Fruit fly (Drosophila melanogaster) whole organism, prepupa: ENCODE measurements around the gene Plp.

Source experiments
- CG10669 ChIP-seq: fragments of 200-800 bp; sonication (Bioruptor generic); optimal IDR thresholded peaks from 3 replicates; lab custom pipeline; 2018; ENCODE audit warnings: missing biosample characterization, mild to moderate bottlenecking, missing genetic modification characterization, moderate library complexity
- CG11902 ChIP-seq: fragments of 200-800 bp; sonication (Bioruptor generic); optimal IDR thresholded peaks from 3 replicates; lab custom pipeline; 2016; ENCODE audit warnings: missing biosample characterization, missing genetic modification characterization
- CG15336 ChIP-seq: fragments of 200-800 bp; sonication (Bioruptor generic); IDR thresholded peaks from 2 replicates; pipeline ENCODE4 v1.3.6; 2022; ENCODE audit warnings: missing biosample characterization, missing genetic modification characterization
- CG1621 ChIP-seq: fragments of 200-800 bp; sonication (Bioruptor generic); optimal IDR thresholded peaks from 3 replicates; lab custom pipeline; 2018; ENCODE audit warnings: missing biosample characterization, mild to moderate bottlenecking, missing genetic modification characterization
- CG16779 ChIP-seq: fragments of 200-800 bp; sonication (Bioruptor generic); optimal IDR thresholded peaks from 3 replicates; lab custom pipeline; 2017; ENCODE audit warnings: missing biosample characterization, mild to moderate bottlenecking, missing genetic modification characterization
- CG3032 ChIP-seq: fragments of 200-800 bp; optimal IDR thresholded peaks from 2 replicates; lab custom pipeline; 2019; ENCODE audit warnings: missing biosample characterization, mild to moderate bottlenecking, missing genetic modification characterization, moderate library complexity
- CG32006 ChIP-seq: fragments of 200-800 bp; sonication (Bioruptor generic); optimal IDR thresholded peaks from 3 replicates; lab custom pipeline; 2017; ENCODE audit warnings: missing biosample characterization, mild to moderate bottlenecking, missing genetic modification characterization
- CG34406 ChIP-seq: fragments of 200-800 bp; sonication (Bioruptor generic); optimal IDR thresholded peaks from 3 replicates; lab custom pipeline; 2016; ENCODE audit warnings: missing biosample characterization, missing genetic modification characterization
- CG4318 ChIP-seq: fragments of 200-800 bp; sonication (Bioruptor generic); optimal IDR thresholded peaks from 3 replicates; lab custom pipeline; 2017; ENCODE audit warnings: missing biosample characterization, mild to moderate bottlenecking, missing genetic modification characterization
- CG6163 ChIP-seq: fragments of 200-800 bp; sonication (Bioruptor generic); IDR thresholded peaks from 3 replicates; pipeline ENCODE4 v1.3.6; 2022; ENCODE audit warnings: missing biosample characterization, missing genetic modification characterization
- CG6276 ChIP-seq: fragments of 200-800 bp; sonication (Bioruptor generic); optimal IDR thresholded peaks from 2 replicates; lab custom pipeline; 2017; ENCODE audit warnings: missing biosample characterization, mild to moderate bottlenecking, missing genetic modification characterization
- CG6792 ChIP-seq: fragments of 200-800 bp; sonication (Bioruptor generic); optimal IDR thresholded peaks from 3 replicates; lab custom pipeline; 2016; ENCODE audit warnings: missing biosample characterization, missing genetic modification characterization
- CG6854 ChIP-seq: fragments of 200-800 bp; sonication (Bioruptor generic); optimal IDR thresholded peaks from 2 replicates; lab custom pipeline; 2017; ENCODE audit warnings: missing biosample characterization, mild to moderate bottlenecking, missing genetic modification characterization
- CG7368 ChIP-seq: fragments of 200-800 bp; sonication (Bioruptor generic); optimal IDR thresholded peaks from 3 replicates; lab custom pipeline; 2016; ENCODE audit warnings: missing biosample characterization, missing genetic modification characterization
- CG8119 ChIP-seq: fragments of 200-800 bp; sonication (Bioruptor generic); IDR thresholded peaks from 3 replicates; pipeline ENCODE4 v1.3.6; 2022; ENCODE audit warnings: missing biosample characterization, missing genetic modification characterization
- CG8319 ChIP-seq: fragments of 200-800 bp; sonication (Bioruptor generic); optimal IDR thresholded peaks from 3 replicates; lab custom pipeline; 2016; ENCODE audit warnings: missing biosample characterization, missing genetic modification characterization
- CG8632 ChIP-seq: fragments of 200-800 bp; sonication (Bioruptor generic); optimal IDR thresholded peaks from 3 replicates; lab custom pipeline; 2016; ENCODE audit warnings: missing biosample characterization, missing genetic modification characterization
- Eip78C ChIP-seq: fragments of 200-800 bp; sonication (Bioruptor generic); peaks from one replicate; lab custom pipeline; 2016; ENCODE audit warnings: missing biosample characterization, missing genetic modification characterization
- Ets21C ChIP-seq: fragments of 200-800 bp; sonication (Bioruptor generic); optimal IDR thresholded peaks from 3 replicates; lab custom pipeline; 2016; ENCODE audit warnings: missing biosample characterization, missing genetic modification characterization
- Ets96B ChIP-seq: fragments of 200-800 bp; optimal IDR thresholded peaks from 2 replicates; lab custom pipeline; 2019; ENCODE audit warnings: missing biosample characterization, mild to moderate bottlenecking, missing genetic modification characterization, moderate library complexity
- Gug ChIP-seq: fragments of 200-800 bp; sonication (Bioruptor generic); IDR thresholded peaks from 2 replicates; pipeline ENCODE4 v1.3.6; 2022; ENCODE audit warnings: missing biosample characterization, missing genetic modification characterization
- Hr38 ChIP-seq: sonication (Bioruptor generic); optimal IDR thresholded peaks from 2 replicates; lab custom pipeline; 2016; ENCODE audit warnings: missing biosample characterization, missing genetic modification characterization
- Lpt ChIP-seq: fragments of 200-800 bp; sonication (Bioruptor generic); optimal IDR thresholded peaks from 3 replicates; lab custom pipeline; 2016; ENCODE audit warnings: missing biosample characterization, missing genetic modification characterization
- Met ChIP-seq: fragments of 200-800 bp; sonication (Bioruptor generic); optimal IDR thresholded peaks from 3 replicates; lab custom pipeline; 2016; ENCODE audit warnings: missing biosample characterization, missing genetic modification characterization
- OdsH ChIP-seq: fragments of 200-800 bp; sonication (Bioruptor generic); optimal IDR thresholded peaks from 3 replicates; lab custom pipeline; 2016; ENCODE audit warnings: missing biosample characterization, missing genetic modification characterization
- Sox14 ChIP-seq: fragments of 200-800 bp; sonication (Bioruptor generic); optimal IDR thresholded peaks from 3 replicates; lab custom pipeline; 2016; ENCODE audit warnings: missing biosample characterization, missing genetic modification characterization
- achi ChIP-seq: fragments of 200-800 bp; sonication (Bioruptor generic); optimal IDR thresholded peaks from 3 replicates; lab custom pipeline; 2016; ENCODE audit warnings: missing biosample characterization, missing genetic modification characterization
- cyc ChIP-seq: fragments of 200-800 bp; sonication (Bioruptor generic); optimal IDR thresholded peaks from 3 replicates; lab custom pipeline; 2016; ENCODE audit warnings: missing biosample characterization, missing genetic modification characterization
- dac ChIP-seq: fragments of 200-800 bp; sonication (Bioruptor generic); optimal IDR thresholded peaks from 2 replicates; lab custom pipeline; 2017; ENCODE audit warnings: missing biosample characterization, mild to moderate bottlenecking, missing genetic modification characterization
- dsx ChIP-seq: fragments of 200-800 bp; optimal IDR thresholded peaks from 3 replicates; lab custom pipeline; 2019; ENCODE audit warnings: missing biosample characterization, mild to moderate bottlenecking, missing genetic modification characterization, moderate library complexity; ENCODE audit not compliant: poor library complexity, severe bottlenecking
- esn ChIP-seq: fragments of 200-800 bp; sonication (Bioruptor generic); optimal IDR thresholded peaks from 2 replicates; lab custom pipeline; 2016; ENCODE audit warnings: missing biosample characterization, mild to moderate bottlenecking, missing genetic modification characterization, moderate library complexity
- fd59A ChIP-seq: fragments of 200-800 bp; sonication (Bioruptor generic); optimal IDR thresholded peaks from 2 replicates; lab custom pipeline; 2017; ENCODE audit warnings: missing biosample characterization, mild to moderate bottlenecking, missing genetic modification characterization, missing genetic modification reagents
- fd85E ChIP-seq: fragments of 200-800 bp; sonication (Bioruptor generic); optimal IDR thresholded peaks from 3 replicates; lab custom pipeline; 2016; ENCODE audit warnings: missing biosample characterization, missing genetic modification characterization
- fkh ChIP-seq: fragments of 200-800 bp; sonication (Bioruptor generic); optimal IDR thresholded peaks from 3 replicates; lab custom pipeline; 2017; ENCODE audit warnings: missing biosample characterization, mild to moderate bottlenecking, missing genetic modification characterization, moderate library complexity
- lz ChIP-seq: fragments of 200-800 bp; sonication (Bioruptor generic); optimal IDR thresholded peaks from 3 replicates; lab custom pipeline; 2016; ENCODE audit warnings: missing biosample characterization, missing genetic modification characterization
- net ChIP-seq: fragments of 200-800 bp; sonication (Bioruptor generic); optimal IDR thresholded peaks from 3 replicates; lab custom pipeline; 2016; ENCODE audit warnings: missing biosample characterization, missing genetic modification characterization
- pdm3 ChIP-seq: fragments of 200-800 bp; sonication (Bioruptor generic); optimal IDR thresholded peaks from 3 replicates; lab custom pipeline; 2016; ENCODE audit warnings: missing biosample characterization, missing genetic modification characterization
- spab ChIP-seq: fragments of 200-800 bp; sonication (Bioruptor generic); optimal IDR thresholded peaks from 2 replicates; lab custom pipeline; 2017; ENCODE audit warnings: missing biosample characterization, mild to moderate bottlenecking, missing genetic modification characterization, missing genetic modification reagents
- ss ChIP-seq, 2 experiments: fragments of 200-800 bp; sonication (Bioruptor generic); optimal IDR thresholded peaks; 2 replicates in 1 of 2; 3 replicates in 1 of 2; lab custom pipeline; 2017 to 2018; ENCODE audit warnings: mild to moderate bottlenecking in 2 of 2, missing biosample characterization in 2 of 2, missing genetic modification characterization in 2 of 2, moderate library complexity in 1 of 2
- svp ChIP-seq: fragments of 200-800 bp; sonication (Bioruptor generic); peaks from one replicate; lab custom pipeline; 2016; ENCODE audit warnings: missing biosample characterization, missing genetic modification characterization
- topi ChIP-seq: fragments of 200-800 bp; sonication (Bioruptor generic); optimal IDR thresholded peaks from 3 replicates; lab custom pipeline; 2016; ENCODE audit warnings: missing biosample characterization, missing genetic modification characterization

Gene Plp

dm6 chr3L:15123736-15124135 is 29.2 kb upstream of the Plp start:
- TF ChIP-seq Eip78C (GFP tag; lab: Kevin White, UChicago) (peak; percentile 72), CG1621 (tag; lab: Kevin White, UChicago) (peak; percentile 25), CG16779 (no peak), ss (GFP tag; optimal IDR thresholded peaks at IDR 0.05; lab: Kevin White, UChicago) (peak in 1 of 2 experiments; percentile 69), CG15336 (GFP tag; lab: Robert Waterston, UW) (no peak)

dm6 chr3L:15121272-15121671 is 26.7 kb upstream of the Plp start, which contains the start of gene CG32847:
Gene CG32847 (plus strand): TSS chr3L:15121572.
- TF ChIP-seq Lpt (no peak), CG6276 (no peak), dac (GFP tag; lab: Kevin White, UChicago) (no peak), fd59A (no peak), spab (GFP tag; lab: Kevin White, UChicago) (no peak), CG11902 (GFP tag; lab: Kevin White, UChicago) (no peak), CG10669 (no peak), CG3032 (tag; lab: Kevin White, UChicago) (no peak), fkh (GFP tag; lab: Kevin White, UChicago) (no peak), CG8632 (GFP tag; lab: Kevin White, UChicago) (no peak), OdsH (GFP tag; lab: Kevin White, UChicago) (no peak), pdm3 (GFP tag; lab: Kevin White, UChicago) (no peak), CG34406 (GFP tag; lab: Kevin White, UChicago) (no peak), Hr38 (GFP tag; lab: Kevin White, UChicago) (no peak), topi (GFP tag; lab: Kevin White, UChicago) (no peak), Eip78C (GFP tag; lab: Kevin White, UChicago) (no peak), CG7368 (GFP tag; lab: Kevin White, UChicago) (no peak), CG6854 (GFP tag; lab: Kevin White, UChicago) (no peak), CG15336 (GFP tag; lab: Robert Waterston, UW) (no peak), CG6792 (GFP tag; lab: Kevin White, UChicago) (no peak)

dm6 chr3L:15116536-15116935 is 22.0 kb upstream of the Plp start, which contains the start of gene Cep135:
Gene Cep135 (plus strand): TSS chr3L:15116737.
- no peak for TF ChIP-seq CG8319 (GFP tag; lab: Kevin White, UChicago)
- TF ChIP-seq esn (GFP tag; lab: Kevin White, UChicago) = peak; percentile 10
- no peak for TF ChIP-seq Sox14
- TF ChIP-seq Eip78C (GFP tag; lab: Kevin White, UChicago) = peak; percentile 30
- TF ChIP-seq CG8632 (GFP tag; lab: Kevin White, UChicago) = no peak

dm6 chr3L:15113257-15113656 is 18.7 kb upstream of the Plp start, which contains the start of gene CG13458:
Gene CG13458 (plus strand): TSS chr3L:15113557.
- TF ChIP-seq CG3032 (tag; lab: Kevin White, UChicago) (no peak), esn (GFP tag; lab: Kevin White, UChicago) (no peak), fd85E (GFP tag; lab: Kevin White, UChicago) (no peak), net (GFP tag; lab: Kevin White, UChicago) (no peak), CG8119 (GFP tag; lab: Robert Waterston, UW) (no peak), dsx (GFP tag; lab: Kevin White, UChicago) (no peak), CG15336 (GFP tag; lab: Robert Waterston, UW) (0 out of 2 replicates have a peak, but pooled peaks have one; percentile 7), Eip78C (GFP tag; lab: Kevin White, UChicago) (peak; percentile 68)

dm6 chr3L:15108948-15109347 is 14.4 kb upstream of the Plp start:
- TF ChIP-seq lz (GFP tag; lab: Kevin White, UChicago) (peak; percentile 26), CG34406 (GFP tag; lab: Kevin White, UChicago) (no peak), pdm3 (GFP tag; lab: Kevin White, UChicago) (no peak), svp (GFP tag; lab: Kevin White, UChicago) (no peak), Sox14 (peak; percentile 8), CG8119 (GFP tag; lab: Robert Waterston, UW) (peak; percentile 66; the same call in 2 of the 3 replicates), Gug (GFP tag; lab: Robert Waterston, UW) (peak; percentile 21; the same call in 1 of the 2 replicates), cyc (GFP tag; lab: Kevin White, UChicago) (no peak), dsx (GFP tag; lab: Kevin White, UChicago) (peak; percentile 5), Ets21C (no peak), achi (GFP tag; lab: Kevin White, UChicago) (peak; percentile 60), Hr38 (GFP tag; lab: Kevin White, UChicago) (no peak), CG15336 (GFP tag; lab: Robert Waterston, UW) (peak; percentile 17; the same call in 1 of the 2 replicates), CG6792 (GFP tag; lab: Kevin White, UChicago) (peak; percentile 21), spab (GFP tag; lab: Kevin White, UChicago) (no peak), CG6854 (GFP tag; lab: Kevin White, UChicago) (no peak), CG32006 (GFP tag; lab: Kevin White, UChicago) (no peak), Eip78C (GFP tag; lab: Kevin White, UChicago) (peak; percentile 82), CG4318 (GFP tag; lab: Kevin White, UChicago) (peak; percentile 39), Ets96B (peak; percentile 39), esn (GFP tag; lab: Kevin White, UChicago) (peak; percentile 39), CG8632 (GFP tag; lab: Kevin White, UChicago) (peak; percentile 22), CG6163 (GFP tag; lab: Robert Waterston, UW) (peak; percentile 17; the same call in 2 of the 3 replicates), Met (GFP tag; lab: Kevin White, UChicago) (peak; percentile 5)
